Worm (Caenorhabditis elegans) whole organism, young adult: ENCODE results near the gene srr-1.

ENCODE experiments used
- B0336.3 ChIP-seq: fragments of 200-800 bp; sonication (Bioruptor generic); IDR thresholded peaks from 2 replicates; pipeline ENCODE4 v1.3.6; 2022; ENCODE audit warnings: missing genetic modification characterization, missing compliant biosample characterization
- C06A6.2 ChIP-seq: fragments of 200-800 bp; sonication (Bioruptor generic); conservative IDR thresholded peaks from 2 replicates; pipeline ENCODE4 v1.3.6; 2022; ENCODE audit warnings: missing genetic modification characterization, missing compliant biosample characterization
- F49E8.2 ChIP-seq: sonication (generic microtip); optimal IDR thresholded peaks from 3 replicates; lab custom pipeline; 2017; ENCODE audit warnings: missing genetic modification characterization, mild to moderate bottlenecking, missing compliant biosample characterization, antibody characterized with exemption, moderate library complexity; ENCODE audit not compliant: insufficient read depth
- F52B5.7 ChIP-seq: sonication (generic microtip); optimal IDR thresholded peaks from 2 replicates; lab custom pipeline; 2016; ENCODE audit warnings: mild to moderate bottlenecking, missing genetic modification characterization, missing compliant biosample characterization
- F55B11.4 ChIP-seq: sonication (generic microtip); optimal IDR thresholded peaks from 2 replicates; lab custom pipeline; 2016; ENCODE audit warnings: missing compliant biosample characterization, missing genetic modification characterization, borderline replicate concordance; ENCODE audit not compliant: insufficient read depth
- K12H6.12 ChIP-seq: fragments of 200-800 bp; sonication (Bioruptor generic); optimal IDR thresholded peaks from 2 replicates; lab custom pipeline; 2018; ENCODE audit warnings: mild to moderate bottlenecking, missing genetic modification characterization, missing compliant biosample characterization
- Y53F4B.3 ChIP-seq: fragments of 200-800 bp; sonication (Bioruptor generic); IDR thresholded peaks from 2 replicates; pipeline ENCODE4 v1.3.6; 2022; ENCODE audit warnings: missing genetic modification reagents, missing genetic modification characterization, missing compliant biosample characterization
- Y56A3A.18 ChIP-seq: fragments of 200-800 bp; sonication (Bioruptor generic); IDR thresholded peaks from 2 replicates; pipeline ENCODE4 v1.3.6; 2022; ENCODE audit warnings: missing genetic modification reagents, missing genetic modification characterization, missing compliant biosample characterization
- ZK185.1 ChIP-seq: sonication (generic microtip); optimal IDR thresholded peaks from 2 replicates; lab custom pipeline; 2016; ENCODE audit warnings: mild to moderate bottlenecking, missing genetic modification characterization, missing compliant biosample characterization; ENCODE audit not compliant: poor library complexity, severe bottlenecking
- ama-1 ChIP-seq, 3 experiments: fragments of 150-350 bp in 1 of 3; sonication (generic microtip) in 2 of 3; optimal IDR thresholded peaks; 2 replicates each; lab custom pipeline; 2014 to 2018; ENCODE audit warnings: missing biosample characterization in 2 of 3, missing genetic modification characterization in 2 of 3, missing genetic modification reagents in 2 of 3
- atf-7 ChIP-seq: sonication (generic microtip); optimal IDR thresholded peaks from 2 replicates; lab custom pipeline; 2017; ENCODE audit warnings: mild to moderate bottlenecking, missing genetic modification characterization, missing compliant biosample characterization
- attf-5 ChIP-seq: fragments of 200-800 bp; sonication (Bioruptor generic); optimal IDR thresholded peaks from 2 replicates; lab custom pipeline; 2018; ENCODE audit warnings: mild to moderate bottlenecking, missing genetic modification characterization, missing compliant biosample characterization
- bed-1 ChIP-seq: fragments of 200-800 bp; sonication (Bioruptor generic); IDR thresholded peaks from 2 replicates; pipeline ENCODE4 v1.3.6; 2022; ENCODE audit warnings: missing genetic modification reagents, missing genetic modification characterization, missing compliant biosample characterization
- cebp-1 ChIP-seq, 2 experiments: fragments of 200-800 bp in 1 of 2; sonication (Bioruptor generic) in 1 of 2; sonication (generic microtip) in 1 of 2; IDR thresholded peaks in 1 of 2; optimal IDR thresholded peaks in 1 of 2; 2 replicates each; pipeline versions ENCODE4 v1.3.6 to Lab custom; 2017 to 2022; ENCODE audit warnings: missing compliant biosample characterization in 2 of 2, missing genetic modification characterization in 2 of 2, mild to moderate bottlenecking in 1 of 2, missing genetic modification reagents in 1 of 2, moderate library complexity in 1 of 2
- chd-7 ChIP-seq: sonication (generic microtip); optimal IDR thresholded peaks from 2 replicates; lab custom pipeline; 2016; ENCODE audit warnings: mild to moderate bottlenecking, missing genetic modification characterization, moderate library complexity, missing compliant biosample characterization
- dox-1 ChIP-seq: fragments of 200-800 bp; sonication (Bioruptor generic); IDR thresholded peaks from 2 replicates; pipeline ENCODE4 v1.3.6; 2022; ENCODE audit warnings: missing genetic modification reagents, missing genetic modification characterization, missing compliant biosample characterization
- dpl-1 ChIP-seq: fragments of 150-350 bp; optimal IDR thresholded peaks from 2 replicates; lab custom pipeline; 2014; ENCODE audit warnings: missing biosample characterization, missing genetic modification reagents, missing genetic modification characterization
- efl-1 ChIP-seq: fragments of 150-350 bp; optimal IDR thresholded peaks from 2 replicates; lab custom pipeline; 2014; ENCODE audit warnings: missing biosample characterization, missing genetic modification reagents, missing genetic modification characterization
- egl-44 ChIP-seq: fragments of 200-800 bp; sonication (Bioruptor generic); IDR thresholded peaks from 2 replicates; pipeline ENCODE4 v1.3.6; 2022; ENCODE audit warnings: missing genetic modification reagents, missing genetic modification characterization, missing compliant biosample characterization
- ets-4 ChIP-seq: fragments of 200-800 bp; sonication (Bioruptor generic); optimal IDR thresholded peaks from 2 replicates; lab custom pipeline; 2018; ENCODE audit warnings: mild to moderate bottlenecking, missing genetic modification characterization, missing compliant biosample characterization
- hlh-26 ChIP-seq: fragments of 200-800 bp; sonication (Bioruptor generic); conservative IDR thresholded peaks from 2 replicates; pipeline ENCODE4 v1.3.6; 2022; ENCODE audit warnings: missing genetic modification reagents, missing genetic modification characterization, missing compliant biosample characterization
- hmg-1.2 ChIP-seq: fragments of 200-800 bp; sonication (Bioruptor generic); IDR thresholded peaks from 2 replicates; pipeline ENCODE4 v1.3.6; 2022; ENCODE audit warnings: missing genetic modification reagents, missing genetic modification characterization, missing compliant biosample characterization
- hmg-20 ChIP-seq: fragments of 200-800 bp; sonication (Bioruptor generic); IDR thresholded peaks from 2 replicates; pipeline ENCODE4 v1.3.6; 2022; ENCODE audit warnings: missing genetic modification reagents, missing genetic modification characterization, missing compliant biosample characterization
- hsf-1 ChIP-seq: fragments of 200-800 bp; sonication (Bioruptor generic); IDR thresholded peaks from 2 replicates; pipeline ENCODE4 v1.3.6; 2022; ENCODE audit warnings: missing genetic modification reagents, missing genetic modification characterization, missing compliant biosample characterization
- lag-1 ChIP-seq: fragments of 200-800 bp; sonication (Bioruptor generic); IDR thresholded peaks from 2 replicates; pipeline ENCODE4 v1.3.6; 2022; ENCODE audit warnings: missing genetic modification reagents, missing genetic modification characterization, missing compliant biosample characterization
- madf-10 ChIP-seq: sonication (generic microtip); optimal IDR thresholded peaks from 2 replicates; lab custom pipeline; 2016; ENCODE audit warnings: mild to moderate bottlenecking, missing genetic modification characterization, missing compliant biosample characterization
- madf-6 ChIP-seq: fragments of 200-800 bp; sonication (Bioruptor generic); IDR thresholded peaks from 2 replicates; pipeline ENCODE4 v1.3.6; 2022; ENCODE audit warnings: missing genetic modification reagents, missing genetic modification characterization, missing compliant biosample characterization
- mcd-1 ChIP-seq: fragments of 200-800 bp; sonication (Bioruptor generic); IDR thresholded peaks from 2 replicates; pipeline ENCODE4 v1.3.6; 2022; ENCODE audit warnings: missing genetic modification reagents, missing genetic modification characterization, missing compliant biosample characterization
- nfya-2 ChIP-seq: fragments of 200-800 bp; sonication (Bioruptor generic); IDR thresholded peaks from 2 replicates; pipeline ENCODE4 v1.3.6; 2022; ENCODE audit warnings: missing genetic modification reagents, missing genetic modification characterization, missing compliant biosample characterization
- nhr-27 ChIP-seq: fragments of 200-800 bp; sonication (Bioruptor generic); optimal IDR thresholded peaks from 2 replicates; lab custom pipeline; 2018; ENCODE audit warnings: mild to moderate bottlenecking, missing genetic modification characterization, moderate library complexity, missing compliant biosample characterization
- nhr-80 ChIP-seq: sonication (generic microtip); optimal IDR thresholded peaks from 2 replicates; lab custom pipeline; 2016; ENCODE audit warnings: missing genetic modification characterization, missing compliant biosample characterization
- pbrm-1 ChIP-seq: fragments of 200-800 bp; sonication (Bioruptor generic); IDR thresholded peaks from 2 replicates; pipeline ENCODE4 v1.3.6; 2022; ENCODE audit warnings: missing genetic modification reagents, missing genetic modification characterization, missing compliant biosample characterization
- pha-4 ChIP-seq: fragments of 150-350 bp; sonication (generic microtip); optimal IDR thresholded peaks from 2 replicates; lab custom pipeline; 2014; ENCODE audit warnings: missing biosample characterization, missing genetic modification reagents, missing genetic modification characterization
- repo-1 ChIP-seq: sonication (generic microtip); optimal IDR thresholded peaks from 2 replicates; lab custom pipeline; 2017; ENCODE audit warnings: mild to moderate bottlenecking, missing genetic modification characterization, missing compliant biosample characterization
- snpc-3.4 ChIP-seq: sonication (generic microtip); optimal IDR thresholded peaks from 2 replicates; lab custom pipeline; 2017; ENCODE audit warnings: missing genetic modification characterization, mild to moderate bottlenecking, missing compliant biosample characterization, antibody characterized with exemption, moderate library complexity, missing genotype, missing genetic modification reagents
- snpc-4 ChIP-seq, 5 experiments: fragments of 150-350 bp in 1 of 5; sonication (generic microtip) in 4 of 5; optimal IDR thresholded peaks; 2 replicates each; lab custom pipeline; 2014 to 2018; ENCODE audit warnings: missing genetic modification characterization in 5 of 5, missing biosample characterization in 3 of 5, antibody characterized with exemption in 2 of 5, mild to moderate bottlenecking in 2 of 5, missing compliant biosample characterization in 2 of 5, missing genotype in 2 of 5, moderate library complexity in 2 of 5, missing genetic modification reagents in 1 of 5
- somi-1 ChIP-seq: fragments of 200-800 bp; sonication (Bioruptor generic); optimal IDR thresholded peaks from 2 replicates; lab custom pipeline; 2018; ENCODE audit warnings: mild to moderate bottlenecking, missing genetic modification characterization, missing compliant biosample characterization
- sptf-2 ChIP-seq: fragments of 200-800 bp; sonication (Bioruptor generic); optimal IDR thresholded peaks from 2 replicates; lab custom pipeline; 2018; ENCODE audit warnings: mild to moderate bottlenecking, missing genetic modification characterization, missing compliant biosample characterization
- tbp1 ChIP-seq: fragments of 200-800 bp; sonication (Bioruptor generic); optimal IDR thresholded peaks from 2 replicates; lab custom pipeline; 2018; ENCODE audit warnings: mild to moderate bottlenecking, missing genetic modification characterization, missing compliant biosample characterization
- zim-3 ChIP-seq: sonication (generic microtip); optimal IDR thresholded peaks from 2 replicates; lab custom pipeline; 2017; ENCODE audit warnings: mild to moderate bottlenecking, missing genetic modification characterization, moderate library complexity, missing compliant biosample characterization

The srr-1 gene

DNA sequence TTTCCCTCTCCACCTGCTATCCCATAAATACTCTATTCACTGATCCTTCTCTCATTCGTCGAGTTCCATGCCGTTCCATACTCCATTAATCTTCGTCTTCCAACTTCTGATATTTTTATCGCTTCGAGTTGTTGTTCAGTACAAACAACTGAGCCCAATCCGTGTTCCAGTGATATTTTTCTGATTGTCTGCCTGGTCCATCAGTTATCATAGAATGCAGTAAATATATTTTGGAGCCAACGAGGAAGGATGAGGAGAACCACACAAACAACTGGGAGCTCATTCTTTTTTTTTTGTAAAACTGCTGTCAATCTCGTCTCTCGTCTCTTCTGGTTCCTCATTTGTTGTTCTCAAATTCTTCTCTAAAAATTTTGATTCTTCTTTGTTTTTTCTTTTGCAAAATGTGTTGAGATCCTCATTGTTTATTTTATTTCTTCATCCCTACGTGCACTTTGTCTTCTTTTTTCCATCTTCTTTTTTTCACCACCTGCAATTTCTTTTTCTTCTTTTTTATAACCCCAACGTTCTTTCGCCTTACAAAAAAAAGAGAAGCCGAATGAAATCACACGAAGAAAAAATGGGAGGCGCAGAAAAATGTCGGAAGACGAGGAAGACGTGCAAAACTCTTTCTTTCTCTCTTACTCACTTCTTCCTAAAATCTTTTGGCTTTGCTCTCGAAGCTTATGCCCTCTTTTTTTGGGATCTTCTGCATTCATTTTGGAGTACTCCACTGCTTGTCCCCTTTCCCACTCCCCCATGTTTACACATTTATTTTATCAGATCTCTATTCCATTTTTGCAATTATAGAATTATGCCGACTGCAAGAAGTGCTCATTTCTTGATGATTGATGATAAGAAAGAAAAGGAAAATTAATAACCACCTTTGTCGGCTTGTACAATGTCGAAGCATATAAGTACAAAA lies 30.5 kb upstream of the srr-1 start:
- TF ChIP-seq ama-1 (optimal IDR thresholded peaks at IDR 0.05; lab: Kevin White, UChicago) (peak; percentile 19), ama-1 (GFP tag; optimal IDR thresholded peaks at IDR 0.05; lab: Kevin White, UChicago) (no peak), repo-1 (tag; lab: Kevin White, UChicago) (no peak), C06A6.2 (GFP tag; lab: Robert Waterston, UW) (0 out of 2 replicates have a peak, but pooled peaks have one; percentile 18), lag-1 (GFP tag; lab: Robert Waterston, UW) (no peak)
- TF ChIP-seq, all 124 proteins: peak for 2

DNA sequence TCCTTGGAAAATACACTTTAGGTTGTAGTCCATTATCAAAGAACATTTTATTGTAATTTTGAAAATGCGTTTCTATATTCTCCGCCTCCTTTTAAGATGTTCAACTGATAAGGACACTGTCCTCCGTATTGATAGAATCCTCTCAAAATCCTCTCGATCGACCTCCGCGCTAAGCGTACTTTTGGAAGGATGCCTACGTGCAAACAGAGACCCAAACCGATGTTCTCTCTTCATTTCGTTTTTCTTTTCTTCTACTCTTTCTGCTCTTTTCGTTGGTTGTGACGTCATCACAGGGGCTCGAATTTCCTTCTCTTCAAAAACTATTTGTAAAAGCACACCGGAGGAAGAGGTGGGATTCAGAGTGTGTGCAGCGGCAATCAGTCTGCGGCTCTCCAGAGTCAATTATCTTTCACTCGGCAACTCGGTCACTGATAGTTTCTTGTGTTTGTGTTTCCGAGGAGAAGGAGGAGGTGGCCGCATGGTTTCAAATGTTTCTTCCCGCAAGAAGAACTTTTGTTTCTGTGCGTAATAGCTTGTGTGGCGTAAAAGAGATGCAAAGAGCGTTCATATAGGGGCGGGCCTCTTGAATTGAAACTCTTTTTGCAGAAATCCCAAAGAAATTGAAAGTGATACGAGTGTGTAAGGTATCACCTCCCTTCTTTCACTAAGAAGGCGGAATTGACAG lies 29.0 kb upstream of the srr-1 start, which contains the start of gene C34B4.2:
Gene C34B4.2 (plus strand): TSS at position 614 of the 685 bp plus-strand sequence.
- TF ChIP-seq bed-1 (GFP tag; lab: Robert Waterston, UW) (no peak), hmg-1.2 (GFP tag; lab: Robert Waterston, UW) (peak; percentile 48; the same call in 1 of the 2 replicates), chd-7 (tag; lab: Kevin White, UChicago) (peak; percentile 35), F55B11.4 (tag; lab: Kevin White, UChicago) (no peak), dox-1 (GFP tag; lab: Robert Waterston, UW) (no peak; the same call in 1 of the 2 replicates), tbp1 (GFP tag; lab: Kevin White, UChicago) (peak; percentile 38), hlh-26 (GFP tag; lab: Robert Waterston, UW) (no peak), hsf-1 (GFP tag; lab: Robert Waterston, UW) (0 out of 2 replicates have a peak, but pooled peaks have one; percentile 17), pha-4 (peak; percentile 13), ZK185.1 (tag; lab: Kevin White, UChicago) (no peak), efl-1 (GFP tag; lab: Kevin White, UChicago) (no peak), pbrm-1 (GFP tag; lab: Robert Waterston, UW) (0 out of 2 replicates have a peak, but pooled peaks have one; percentile 30), K12H6.12 (tag; lab: Kevin White, UChicago) (peak; percentile 55), Y56A3A.18 (GFP tag; lab: Robert Waterston, UW) (no peak), madf-6 (GFP tag; lab: Robert Waterston, UW) (no peak), nhr-27 (tag; lab: Kevin White, UChicago) (no peak), hmg-20 (no peak), cebp-1 (GFP tag; IDR thresholded peaks at IDR 0.05; lab: Robert Waterston, UW) (no peak), cebp-1 (tag; optimal IDR thresholded peaks at IDR 0.05; lab: Kevin White, UChicago) (peak; percentile 67), snpc-3.4 (tag; lab: Kevin White, UChicago) (no peak), ets-4 (GFP tag; lab: Kevin White, UChicago) (peak; percentile 10), egl-44 (0 out of 2 replicates have a peak, but pooled peaks have one; percentile 54), atf-7 (peak; percentile 82), nhr-80 (tag; lab: Kevin White, UChicago) (peak; percentile 92), ama-1 (optimal IDR thresholded peaks at IDR 0.05; lab: Kevin White, UChicago) (no peak), ama-1 (GFP tag; optimal IDR thresholded peaks at IDR 0.05; lab: Kevin White, UChicago) (no peak), attf-5 (GFP tag; lab: Kevin White, UChicago) (peak; percentile 40), mcd-1 (GFP tag; lab: Robert Waterston, UW) (0 out of 2 replicates have a peak, but pooled peaks have one; percentile 14), C06A6.2 (GFP tag; lab: Robert Waterston, UW) (no peak), F49E8.2 (tag; lab: Kevin White, UChicago) (no peak), dpl-1 (GFP tag; lab: Kevin White, UChicago) (no peak), Y53F4B.3 (no peak), B0336.3 (peak; percentile 71; the same call in 1 of the 2 replicates), zim-3 (no peak), snpc-4 (GFP tag; optimal IDR thresholded peaks at IDR 0.05; lab: Kevin White, UChicago) (no peak), snpc-4 (tag; optimal IDR thresholded peaks at IDR 0.05; lab: Kevin White, UChicago) (peak in 1 of 4 experiments; percentile 13), F52B5.7 (tag; lab: Kevin White, UChicago) (no peak), somi-1 (GFP tag; lab: Kevin White, UChicago) (peak; percentile 44), nfya-2 (GFP tag; lab: Robert Waterston, UW) (no peak), sptf-2 (GFP tag; lab: Kevin White, UChicago) (no peak), madf-10 (peak; percentile 46)
